Worm (Caenorhabditis elegans) whole organism, mixed stage, embryonic: ENCODE measurements around the gene F34D10.3.

ENCODE experiments used
- M03D4.4 ChIP-seq: sonication (generic microtip); optimal IDR thresholded peaks from 2 replicates; lab custom pipeline; 2017; ENCODE audit warnings: mild to moderate bottlenecking, missing genetic modification characterization, missing compliant biosample characterization
- elt-1 ChIP-seq: sonication (generic microtip); optimal IDR thresholded peaks from 2 replicates; lab custom pipeline; 2017; ENCODE audit warnings: missing genetic modification characterization, mild to moderate bottlenecking, missing compliant biosample characterization, antibody characterized with exemption, moderate library complexity, borderline replicate concordance; ENCODE audit not compliant: insufficient read depth
- lin-13 ChIP-seq: fragments of 150-350 bp; optimal IDR thresholded peaks from 2 replicates; lab custom pipeline; 2014; ENCODE audit warnings: missing biosample characterization, missing genetic modification characterization
- lin-32 ChIP-seq: fragments of 200-800 bp; sonication (Bioruptor generic); optimal IDR thresholded peaks from 2 replicates; lab custom pipeline; 2018; ENCODE audit warnings: mild to moderate bottlenecking, missing genetic modification characterization, missing compliant biosample characterization
- nhr-237 ChIP-seq: fragments of 150-350 bp; optimal IDR thresholded peaks from 2 replicates; lab custom pipeline; 2014; ENCODE audit warnings: missing biosample characterization, missing genetic modification characterization
- snpc-4 ChIP-seq: fragments of 150-350 bp; optimal IDR thresholded peaks from 2 replicates; lab custom pipeline; 2014; ENCODE audit warnings: missing biosample characterization, missing genetic modification characterization
- unc-39 ChIP-seq: fragments of 150-350 bp; optimal IDR thresholded peaks from 2 replicates; lab custom pipeline; 2014; ENCODE audit warnings: missing biosample characterization, missing genetic modification characterization
- ztf-11 ChIP-seq: fragments of 150-350 bp; optimal IDR thresholded peaks from 2 replicates; lab custom pipeline; 2014; ENCODE audit warnings: missing biosample characterization, missing genetic modification characterization

DNA sequence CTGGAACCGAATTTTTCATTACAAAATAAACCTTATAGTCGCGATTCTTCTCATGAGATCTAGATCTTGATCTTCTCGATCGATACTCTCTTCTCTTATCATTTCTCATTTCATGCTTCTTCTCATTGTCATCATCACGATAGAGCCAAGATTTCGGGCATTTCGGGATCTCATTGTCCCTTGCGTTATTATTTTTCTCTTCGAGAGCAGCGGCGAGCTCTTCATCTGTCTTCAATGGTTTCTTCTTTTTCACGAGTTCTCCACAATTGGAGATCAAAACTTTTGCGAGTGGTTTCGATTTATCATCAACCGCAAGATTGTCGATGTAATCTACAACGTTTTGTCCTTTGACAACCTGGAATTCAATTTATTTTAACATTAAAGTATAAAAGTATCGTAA is 35.7 kb upstream of the F34D10.3 start:
- no peak for TF ChIP-seq ztf-11 (tag; lab: Kevin White, UChicago)
- no peak for TF ChIP-seq unc-39 (tag; lab: Kevin White, UChicago)
- TF ChIP-seq lin-13 (tag; lab: Kevin White, UChicago), result no peak
- no peak for TF ChIP-seq lin-32 (GFP tag; lab: Kevin White, UChicago)
- no peak for TF ChIP-seq elt-1
- TF ChIP-seq snpc-4 (tag; lab: Kevin White, UChicago), result no peak
- no peak for TF ChIP-seq M03D4.4 (tag; lab: Kevin White, UChicago)
- TF ChIP-seq nhr-237, result no peak
